Worm (Caenorhabditis elegans) whole organism, L3 larva: ENCODE measurements around the gene fipr-6.

ENCODE experiments used
- R02D3.7 ChIP-seq: fragments of 150-350 bp; optimal IDR thresholded peaks from 2 replicates; lab custom pipeline; 2014; ENCODE audit warnings: missing biosample characterization, missing genetic modification characterization
- ZK546.5 ChIP-seq: sonication (generic microtip); optimal IDR thresholded peaks from 2 replicates; lab custom pipeline; 2017; ENCODE audit warnings: missing biosample characterization, missing genetic modification characterization
- aly-2 ChIP-seq: fragments of 150-350 bp; optimal IDR thresholded peaks from 2 replicates; lab custom pipeline; 2014; ENCODE audit warnings: missing biosample characterization, missing genetic modification characterization
- ama-1 ChIP-seq: fragments of 150-350 bp; optimal IDR thresholded peaks from 2 replicates; lab custom pipeline; 2018
- ceh-16 ChIP-seq: sonication (generic microtip); optimal IDR thresholded peaks from 2 replicates; lab custom pipeline; 2017; ENCODE audit warnings: missing biosample characterization, missing genetic modification characterization
- ceh-28 ChIP-seq: fragments of 150-350 bp; optimal IDR thresholded peaks from 2 replicates; lab custom pipeline; 2014; ENCODE audit warnings: missing biosample characterization, missing genetic modification reagents, missing genetic modification characterization
- ceh-82 ChIP-seq: fragments of 150-350 bp; optimal IDR thresholded peaks from 2 replicates; lab custom pipeline; 2014; ENCODE audit warnings: missing biosample characterization, missing genetic modification characterization
- daf-12 ChIP-seq: fragments of 150-350 bp; optimal IDR thresholded peaks from 2 replicates; lab custom pipeline; 2014; ENCODE audit warnings: missing biosample characterization, missing genetic modification reagents, missing genetic modification characterization
- egl-27 ChIP-seq: sonication (generic microtip); optimal IDR thresholded peaks from 4 replicates; lab custom pipeline; 2017; ENCODE audit warnings: missing biosample characterization, missing genetic modification reagents, missing genetic modification characterization
- elt-1 ChIP-seq: fragments of 150-350 bp; optimal IDR thresholded peaks from 2 replicates; lab custom pipeline; 2014; ENCODE audit warnings: missing biosample characterization, missing genetic modification characterization
- elt-2 ChIP-seq: sonication (generic microtip); optimal IDR thresholded peaks from 2 replicates; lab custom pipeline; 2016; ENCODE audit warnings: missing genetic modification reagents, mild to moderate bottlenecking, missing genetic modification characterization, missing compliant biosample characterization
- eor-1 ChIP-seq, 2 experiments: fragments of 150-350 bp; optimal IDR thresholded peaks; 2 replicates each; lab custom pipeline; 2014 to 2018; ENCODE audit warnings: missing biosample characterization in 2 of 2, missing genetic modification characterization in 2 of 2
- fkh-10 ChIP-seq: sonication (generic microtip); optimal IDR thresholded peaks from 2 replicates; lab custom pipeline; 2017; ENCODE audit warnings: missing biosample characterization, missing genetic modification reagents, missing genetic modification characterization
- hmg-11 ChIP-seq: sonication (generic microtip); optimal IDR thresholded peaks from 2 replicates; lab custom pipeline; 2016; ENCODE audit warnings: missing genetic modification characterization, missing compliant biosample characterization
- jun-1 ChIP-seq: fragments of 150-350 bp; optimal IDR thresholded peaks from 2 replicates; lab custom pipeline; 2014; ENCODE audit warnings: missing biosample characterization, missing genetic modification reagents, missing genetic modification characterization
- lin-15B ChIP-seq: fragments of 150-350 bp; optimal IDR thresholded peaks from 2 replicates; lab custom pipeline; 2014; ENCODE audit warnings: missing biosample characterization, missing genetic modification characterization
- lin-39 ChIP-seq: fragments of 150-350 bp; optimal IDR thresholded peaks from 2 replicates; lab custom pipeline; 2018; ENCODE audit warnings: missing biosample characterization, missing genetic modification reagents, missing genetic modification characterization
- lsy-12 ChIP-seq: sonication (generic microtip); optimal IDR thresholded peaks from 2 replicates; lab custom pipeline; 2016; ENCODE audit warnings: mild to moderate bottlenecking, missing genetic modification characterization, missing compliant biosample characterization
- mdl-1 ChIP-seq: fragments of 150-350 bp; optimal IDR thresholded peaks from 2 replicates; lab custom pipeline; 2014; ENCODE audit warnings: missing biosample characterization, missing genetic modification characterization
- mml-1 ChIP-seq: fragments of 150-350 bp; sonication (generic microtip); optimal IDR thresholded peaks from 3 replicates; lab custom pipeline; 2014; ENCODE audit warnings: missing biosample characterization, missing genetic modification characterization
- nfya-1 ChIP-seq: sonication (generic microtip); optimal IDR thresholded peaks from 2 replicates; lab custom pipeline; 2017; ENCODE audit warnings: missing genetic modification characterization, mild to moderate bottlenecking, missing compliant biosample characterization, antibody characterized with exemption, moderate library complexity; ENCODE audit not compliant: insufficient read depth
- nhr-12 ChIP-seq: fragments of 150-350 bp; optimal IDR thresholded peaks from 2 replicates; lab custom pipeline; 2014; ENCODE audit warnings: missing biosample characterization, missing genetic modification characterization
- nhr-23 ChIP-seq: fragments of 150-350 bp; optimal IDR thresholded peaks from 2 replicates; lab custom pipeline; 2014; ENCODE audit warnings: missing biosample characterization, missing genetic modification reagents, missing genetic modification characterization
- nhr-237 ChIP-seq: fragments of 150-350 bp; optimal IDR thresholded peaks from 2 replicates; lab custom pipeline; 2014; ENCODE audit warnings: missing biosample characterization, missing genetic modification characterization
- nhr-43 ChIP-seq: sonication (generic microtip); optimal IDR thresholded peaks from 2 replicates; lab custom pipeline; 2016; ENCODE audit warnings: mild to moderate bottlenecking, missing genetic modification characterization, missing compliant biosample characterization; ENCODE audit not compliant: poor library complexity, severe bottlenecking
- nhr-67 ChIP-seq: fragments of 150-350 bp; optimal IDR thresholded peaks from 2 replicates; lab custom pipeline; 2014; ENCODE audit warnings: missing biosample characterization, missing genetic modification characterization
- pha-4 ChIP-seq: fragments of 150-350 bp; optimal IDR thresholded peaks from 2 replicates; lab custom pipeline; 2014; ENCODE audit warnings: missing biosample characterization, missing genetic modification reagents, missing genetic modification characterization
- pqm-1 ChIP-seq: fragments of 150-350 bp; optimal IDR thresholded peaks from 2 replicates; lab custom pipeline; 2017; ENCODE audit warnings: missing biosample characterization, missing genetic modification characterization, inconsistent platforms
- skn-1 ChIP-seq: fragments of 150-350 bp; optimal IDR thresholded peaks from 2 replicates; lab custom pipeline; 2014; ENCODE audit warnings: missing biosample characterization, missing genetic modification characterization
- unc-39 ChIP-seq: sonication (generic microtip); optimal IDR thresholded peaks from 4 replicates; lab custom pipeline; 2017; ENCODE audit warnings: missing biosample characterization, missing genetic modification characterization
- zag-1 ChIP-seq: fragments of 150-350 bp; optimal IDR thresholded peaks from 2 replicates; lab custom pipeline; 2014; ENCODE audit warnings: missing biosample characterization, missing genetic modification characterization
- ztf-11 ChIP-seq: fragments of 150-350 bp; optimal IDR thresholded peaks from 2 replicates; lab custom pipeline; 2014; ENCODE audit warnings: missing biosample characterization, missing genetic modification characterization

The fipr-6 gene

DNA sequence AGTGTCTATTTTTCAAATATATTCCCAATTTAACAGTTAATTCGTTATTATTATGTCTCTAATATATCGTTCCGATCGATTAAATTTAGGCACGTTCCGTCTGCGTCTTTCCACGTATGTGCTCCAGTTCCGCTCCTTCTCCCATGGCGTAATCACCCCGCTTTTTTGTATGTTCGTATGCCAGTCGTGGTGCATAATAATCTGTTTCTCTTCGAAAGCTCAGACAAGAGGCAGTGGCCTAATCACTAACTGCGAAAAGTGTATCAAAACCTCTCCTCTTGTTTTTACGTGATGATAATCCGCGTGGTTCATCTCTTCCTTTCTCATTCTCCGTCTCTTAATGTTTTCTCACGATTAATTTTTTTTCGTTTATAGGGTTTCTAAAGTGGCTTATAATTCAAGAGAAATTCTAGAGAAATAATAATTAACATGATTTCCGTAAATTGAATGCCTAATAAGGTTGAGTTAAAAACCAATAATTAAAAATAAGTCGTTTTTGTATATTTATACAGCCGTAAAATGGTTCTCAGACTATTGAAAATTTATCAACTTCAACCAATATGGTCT is 16.7 kb downstream of the fipr-6 start:
- TF ChIP-seq ama-1 (lab: Kevin White, UChicago) (peak; percentile 75), ztf-11 (tag; lab: Kevin White, UChicago) (no peak), elt-2 (tag; lab: Kevin White, UChicago) (no peak)

DNA sequence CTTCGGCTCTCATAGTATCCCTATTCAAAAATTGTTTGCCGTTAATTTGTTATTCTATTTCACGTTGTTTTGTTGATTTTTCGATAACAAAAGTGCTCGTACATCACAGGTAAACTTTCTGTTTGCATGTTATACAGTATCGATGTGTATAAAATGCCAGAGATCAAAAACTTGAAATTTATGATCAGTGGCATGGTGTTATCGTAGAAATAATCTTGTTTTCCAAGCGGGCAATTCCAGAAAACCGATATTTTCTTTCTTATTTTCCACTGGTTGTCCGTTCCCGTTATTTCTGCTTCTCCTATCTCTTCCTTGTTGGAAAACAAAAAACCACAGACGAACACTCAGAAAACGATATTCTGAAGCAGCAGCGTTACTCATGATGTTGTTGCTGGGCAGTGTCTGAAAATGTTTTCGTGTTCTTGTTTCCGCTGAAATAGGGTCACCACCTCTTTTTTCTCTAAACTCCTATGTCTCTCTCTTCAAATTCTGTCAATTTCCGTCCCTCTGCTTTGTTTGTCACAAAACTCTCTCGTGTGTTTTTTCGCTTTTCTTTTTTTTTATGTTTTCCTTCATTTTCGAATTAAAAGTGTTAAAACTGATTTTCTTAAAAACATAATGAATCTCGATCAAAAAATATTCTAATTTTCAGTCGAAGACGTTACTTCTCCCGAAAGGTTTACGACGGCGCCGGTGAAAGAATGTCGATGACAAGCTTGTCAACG is 17.4 kb downstream of the fipr-6 start, which contains the start of gene akt-1:
Gene akt-1, plus strand, starts transcription at position 651 of the 725 bp plus-strand sequence.
- TF ChIP-seq hmg-11 (tag; lab: Kevin White, UChicago) (peak; percentile 4), pha-4 (tag; lab: Kevin White, UChicago) (peak; percentile 1), elt-2 (tag; lab: Kevin White, UChicago) (peak; percentile 17), lsy-12 (tag; lab: Kevin White, UChicago) (no peak), pqm-1 (tag; lab: Kevin White, UChicago) (peak; percentile 77)

DNA sequence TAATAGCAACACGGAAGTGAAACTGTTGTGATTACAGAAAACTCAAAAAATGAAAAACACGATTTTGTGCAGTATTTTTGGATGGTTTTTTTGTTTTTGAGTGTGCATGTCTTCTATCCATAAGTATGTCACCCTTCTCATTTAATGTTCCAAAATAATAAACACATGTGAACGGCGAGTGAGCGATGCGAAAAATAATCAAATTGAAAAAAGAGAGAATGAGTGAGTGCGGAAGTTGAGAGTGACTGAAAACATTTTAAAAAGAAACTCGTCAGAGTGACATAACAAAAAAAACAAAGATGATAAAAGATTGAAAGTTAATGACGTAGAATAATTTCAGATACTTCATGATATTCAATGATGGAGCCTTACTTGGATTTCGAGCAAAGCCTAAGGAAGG is 18.5 kb downstream of the fipr-6 start:
- no peak for TF ChIP-seq daf-12 (tag; lab: Kevin White, UChicago)
- TF ChIP-seq elt-2 (tag; lab: Kevin White, UChicago): no peak
- TF ChIP-seq fkh-10 (GFP tag; lab: Kevin White, UChicago): no peak
- TF ChIP-seq R02D3.7 (tag; lab: Kevin White, UChicago): no peak
- TF ChIP-seq nhr-43 (tag; lab: Kevin White, UChicago): no peak
- no peak for TF ChIP-seq zag-1
- TF ChIP-seq ZK546.5 (tag; lab: Kevin White, UChicago): no peak
- TF ChIP-seq aly-2 (tag; lab: Kevin White, UChicago): no peak
- no peak for TF ChIP-seq nhr-67
- no peak for TF ChIP-seq ceh-16
- TF ChIP-seq eor-1 (tag; optimal IDR thresholded peaks at IDR 0.05; lab: Kevin White, UChicago): no peak
- no peak for TF ChIP-seq ceh-28 (tag; lab: Kevin White, UChicago)
- no peak for TF ChIP-seq unc-39

DNA sequence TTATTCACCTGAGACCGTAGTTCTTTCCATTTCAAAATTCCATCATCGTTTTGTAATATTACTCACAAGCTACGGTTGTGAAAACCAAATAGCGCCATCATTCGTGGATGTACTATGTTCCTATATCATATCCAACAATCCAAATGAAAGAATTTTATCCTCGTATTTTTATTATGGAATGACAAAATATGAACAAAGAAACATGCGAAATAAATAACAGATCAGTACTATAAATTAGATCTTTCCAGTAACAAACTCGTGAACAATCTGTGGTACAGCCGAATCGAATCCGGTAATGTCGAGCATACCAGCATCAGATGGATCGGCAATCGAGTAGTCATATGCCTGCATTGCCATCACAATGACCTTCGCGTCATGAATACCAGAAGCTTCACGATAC is 21.6 kb downstream of the fipr-6 start:
- TF ChIP-seq ama-1 (lab: Kevin White, UChicago): peak; percentile 53
- no peak for TF ChIP-seq mml-1 (tag; lab: Kevin White, UChicago)

DNA sequence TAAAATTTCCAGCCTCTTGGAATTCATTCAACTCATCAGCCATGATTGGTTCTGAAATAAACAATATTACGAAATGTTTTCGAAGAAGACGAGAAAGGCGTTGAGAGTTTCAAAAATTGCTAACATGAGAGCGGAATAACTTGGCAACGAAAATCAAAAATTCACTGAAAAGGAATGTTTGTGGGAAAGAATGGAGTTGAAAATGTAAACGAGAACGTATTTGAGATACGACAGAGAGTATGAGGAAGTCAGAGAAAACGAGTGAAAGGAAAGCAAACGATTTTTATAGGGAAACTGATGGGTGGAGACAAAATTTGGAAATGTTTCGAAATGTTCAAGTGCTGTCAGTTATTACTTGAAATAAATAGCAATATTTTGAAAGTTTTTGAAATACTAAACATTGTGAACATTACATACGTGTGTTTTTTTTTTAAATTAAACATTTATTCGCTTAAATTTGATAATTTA is 24.0 kb downstream of the fipr-6 start, which contains the start of gene rop-1:
Gene rop-1, minus strand, starts transcription at position 51 of the 468 bp plus-strand sequence.
- TF ChIP-seq pha-4 (tag; lab: Kevin White, UChicago): peak; percentile 62
- TF ChIP-seq nhr-12 (tag; lab: Kevin White, UChicago): no peak
- no peak for TF ChIP-seq lin-15B (tag; lab: Kevin White, UChicago)
- no peak for TF ChIP-seq mml-1 (tag; lab: Kevin White, UChicago)
- TF ChIP-seq nhr-23 (tag; lab: Kevin White, UChicago): no peak
- peak; percentile 32 for TF ChIP-seq pqm-1 (tag; lab: Kevin White, UChicago)
- no peak for TF ChIP-seq ceh-82
- TF ChIP-seq aly-2 (tag; lab: Kevin White, UChicago): no peak
- TF ChIP-seq elt-2 (tag; lab: Kevin White, UChicago): peak; percentile 13
- no peak for TF ChIP-seq elt-1 (tag; lab: Kevin White, UChicago)
- no peak for TF ChIP-seq jun-1 (tag; lab: Kevin White, UChicago)
- TF ChIP-seq mdl-1 (tag; lab: Kevin White, UChicago): no peak
- TF ChIP-seq skn-1: no peak
- no peak for TF ChIP-seq hmg-11 (tag; lab: Kevin White, UChicago)
- TF ChIP-seq egl-27 (tag; lab: Kevin White, UChicago): no peak
- no peak for TF ChIP-seq lin-39 (tag; lab: Kevin White, UChicago)
- peak; percentile 7 for TF ChIP-seq nfya-1 (tag; lab: Kevin White, UChicago)
- TF ChIP-seq nhr-237 (tag; lab: Kevin White, UChicago): no peak
- TF ChIP-seq lsy-12 (tag; lab: Kevin White, UChicago): no peak
- TF ChIP-seq daf-12 (tag; lab: Kevin White, UChicago): no peak
